Fruit fly (Drosophila melanogaster): ENCODE measurements around the gene CG6083.

DNA sequence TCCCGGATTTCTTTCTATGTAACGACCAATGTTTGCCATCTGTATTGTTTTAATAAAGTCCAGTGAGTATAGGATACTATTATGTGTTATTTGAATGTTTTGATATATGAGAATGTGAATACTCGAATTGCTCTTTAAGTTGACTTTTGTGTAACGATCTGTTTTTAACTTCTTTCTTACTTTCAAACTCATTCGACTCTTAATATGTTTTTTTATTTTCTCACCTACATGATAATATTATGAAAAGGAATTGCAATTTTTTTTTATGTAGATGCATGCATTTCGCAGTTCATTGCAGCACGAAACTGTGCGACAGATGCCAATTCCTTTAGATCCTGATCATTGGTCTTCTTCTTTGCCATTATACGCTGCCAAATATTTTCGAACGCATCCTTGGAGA lies 51.4 kb downstream of the CG6083 start, which contains the start of gene CG33490:
- TF ChIP-seq tj (GFP tag; optimal IDR thresholded peaks at IDR 0.05): no peak
- TF ChIP-seq CG14711 (tag; optimal IDR thresholded peaks at IDR 0.05): no peak
- TF ChIP-seq CG7045 (GFP tag; optimal IDR thresholded peaks at IDR 0.05): no peak
- no peak for TF ChIP-seq cnc (optimal IDR thresholded peaks at IDR 0.05)
- no peak for TF ChIP-seq Crg-1 (GFP tag; optimal IDR thresholded peaks at IDR 0.05)
- TF ChIP-seq CG12768 (GFP tag; optimal IDR thresholded peaks at IDR 0.05): no peak
- TF ChIP-seq kay (GFP tag; ENCODE audit: borderline replicate concordance): no peak
- no peak for TF ChIP-seq toe (GFP tag; optimal IDR thresholded peaks at IDR 0.05)
- TF ChIP-seq CG1620 (GFP tag; optimal IDR thresholded peaks at IDR 0.05): no peak
- TF ChIP-seq ovo (GFP tag; optimal IDR thresholded peaks at IDR 0.05): no peak
- TF ChIP-seq bab1 (GFP tag; optimal IDR thresholded peaks at IDR 0.05): no peak
- no peak for TF ChIP-seq CG5204 (GFP tag; optimal IDR thresholded peaks at IDR 0.05)

All from whole organism, adult.